Fruit fly (Drosophila melanogaster) whole organism, prepupa: ENCODE results near the gene Kap3.

ENCODE experiments used
- CG10631 ChIP-seq: fragments of 200-800 bp; sonication (Bioruptor generic); optimal IDR thresholded peaks from 2 replicates; lab custom pipeline; 2016; ENCODE audit warnings: missing biosample characterization, missing genetic modification characterization
- CG10669 ChIP-seq: fragments of 200-800 bp; sonication (Bioruptor generic); optimal IDR thresholded peaks from 3 replicates; lab custom pipeline; 2018; ENCODE audit warnings: missing biosample characterization, mild to moderate bottlenecking, missing genetic modification characterization, moderate library complexity
- CG11762 ChIP-seq: fragments of 200-800 bp; sonication (Bioruptor generic); optimal IDR thresholded peaks from 3 replicates; lab custom pipeline; 2016; ENCODE audit warnings: missing biosample characterization, missing genetic modification characterization; ENCODE audit not compliant: insufficient read depth
- CG11902 ChIP-seq: fragments of 200-800 bp; sonication (Bioruptor generic); optimal IDR thresholded peaks from 3 replicates; lab custom pipeline; 2016; ENCODE audit warnings: missing biosample characterization, missing genetic modification characterization
- CG15336 ChIP-seq: fragments of 200-800 bp; sonication (Bioruptor generic); IDR thresholded peaks from 2 replicates; pipeline ENCODE4 v1.3.6; 2022; ENCODE audit warnings: missing biosample characterization, missing genetic modification characterization
- CG16779 ChIP-seq: fragments of 200-800 bp; sonication (Bioruptor generic); optimal IDR thresholded peaks from 3 replicates; lab custom pipeline; 2017; ENCODE audit warnings: missing biosample characterization, mild to moderate bottlenecking, missing genetic modification characterization
- CG3032 ChIP-seq: fragments of 200-800 bp; optimal IDR thresholded peaks from 2 replicates; lab custom pipeline; 2019; ENCODE audit warnings: missing biosample characterization, mild to moderate bottlenecking, missing genetic modification characterization, moderate library complexity
- CG31627 ChIP-seq: fragments of 200-800 bp; sonication (Bioruptor generic); optimal IDR thresholded peaks from 3 replicates; lab custom pipeline; 2016; ENCODE audit warnings: missing biosample characterization, missing genetic modification characterization
- CG32006 ChIP-seq: fragments of 200-800 bp; sonication (Bioruptor generic); optimal IDR thresholded peaks from 3 replicates; lab custom pipeline; 2017; ENCODE audit warnings: missing biosample characterization, mild to moderate bottlenecking, missing genetic modification characterization
- CG3919 ChIP-seq: fragments of 200-800 bp; sonication (Bioruptor generic); optimal IDR thresholded peaks from 3 replicates; lab custom pipeline; 2016; ENCODE audit warnings: missing biosample characterization, missing genetic modification characterization
- CG4318 ChIP-seq: fragments of 200-800 bp; sonication (Bioruptor generic); optimal IDR thresholded peaks from 3 replicates; lab custom pipeline; 2017; ENCODE audit warnings: missing biosample characterization, mild to moderate bottlenecking, missing genetic modification characterization
- CG6276 ChIP-seq: fragments of 200-800 bp; sonication (Bioruptor generic); optimal IDR thresholded peaks from 2 replicates; lab custom pipeline; 2017; ENCODE audit warnings: missing biosample characterization, mild to moderate bottlenecking, missing genetic modification characterization
- CG6792 ChIP-seq: fragments of 200-800 bp; sonication (Bioruptor generic); optimal IDR thresholded peaks from 3 replicates; lab custom pipeline; 2016; ENCODE audit warnings: missing biosample characterization, missing genetic modification characterization
- CG6854 ChIP-seq: fragments of 200-800 bp; sonication (Bioruptor generic); optimal IDR thresholded peaks from 2 replicates; lab custom pipeline; 2017; ENCODE audit warnings: missing biosample characterization, mild to moderate bottlenecking, missing genetic modification characterization
- CG8119 ChIP-seq: fragments of 200-800 bp; sonication (Bioruptor generic); IDR thresholded peaks from 3 replicates; pipeline ENCODE4 v1.3.6; 2022; ENCODE audit warnings: missing biosample characterization, missing genetic modification characterization
- CG8632 ChIP-seq: fragments of 200-800 bp; sonication (Bioruptor generic); optimal IDR thresholded peaks from 3 replicates; lab custom pipeline; 2016; ENCODE audit warnings: missing biosample characterization, missing genetic modification characterization
- CG9139 ChIP-seq: fragments of 200-800 bp; sonication (Bioruptor generic); optimal IDR thresholded peaks from 3 replicates; lab custom pipeline; 2017; ENCODE audit warnings: missing biosample characterization, mild to moderate bottlenecking, missing genetic modification characterization
- Eip75B ChIP-seq: fragments of 200-800 bp; sonication (Bioruptor generic); optimal IDR thresholded peaks from 3 replicates; lab custom pipeline; 2016; ENCODE audit warnings: missing biosample characterization, missing genetic modification characterization
- Eip78C ChIP-seq: fragments of 200-800 bp; sonication (Bioruptor generic); peaks from one replicate; lab custom pipeline; 2016; ENCODE audit warnings: missing biosample characterization, missing genetic modification characterization
- Ets21C ChIP-seq: fragments of 200-800 bp; sonication (Bioruptor generic); optimal IDR thresholded peaks from 3 replicates; lab custom pipeline; 2016; ENCODE audit warnings: missing biosample characterization, missing genetic modification characterization
- Ets96B ChIP-seq: fragments of 200-800 bp; optimal IDR thresholded peaks from 2 replicates; lab custom pipeline; 2019; ENCODE audit warnings: missing biosample characterization, mild to moderate bottlenecking, missing genetic modification characterization, moderate library complexity
- Gug ChIP-seq: fragments of 200-800 bp; sonication (Bioruptor generic); IDR thresholded peaks from 2 replicates; pipeline ENCODE4 v1.3.6; 2022; ENCODE audit warnings: missing biosample characterization, missing genetic modification characterization
- Hr39 ChIP-seq: fragments of 200-800 bp; sonication (Bioruptor generic); optimal IDR thresholded peaks from 2 replicates; lab custom pipeline; 2016; ENCODE audit warnings: missing biosample characterization, missing genetic modification characterization
- Hr4 ChIP-seq: fragments of 200-800 bp; sonication (Bioruptor generic); optimal IDR thresholded peaks from 3 replicates; lab custom pipeline; 2016; ENCODE audit warnings: missing biosample characterization, missing genetic modification characterization
- Lpt ChIP-seq: fragments of 200-800 bp; sonication (Bioruptor generic); optimal IDR thresholded peaks from 3 replicates; lab custom pipeline; 2016; ENCODE audit warnings: missing biosample characterization, missing genetic modification characterization
- Met ChIP-seq: fragments of 200-800 bp; sonication (Bioruptor generic); optimal IDR thresholded peaks from 3 replicates; lab custom pipeline; 2016; ENCODE audit warnings: missing biosample characterization, missing genetic modification characterization
- OdsH ChIP-seq: fragments of 200-800 bp; sonication (Bioruptor generic); optimal IDR thresholded peaks from 3 replicates; lab custom pipeline; 2016; ENCODE audit warnings: missing biosample characterization, missing genetic modification characterization
- Smox ChIP-seq: fragments of 200-800 bp; sonication (Bioruptor generic); optimal IDR thresholded peaks from 3 replicates; lab custom pipeline; 2016; ENCODE audit warnings: missing biosample characterization, missing genetic modification characterization
- Sox14 ChIP-seq: fragments of 200-800 bp; sonication (Bioruptor generic); optimal IDR thresholded peaks from 3 replicates; lab custom pipeline; 2016; ENCODE audit warnings: missing biosample characterization, missing genetic modification characterization
- achi ChIP-seq: fragments of 200-800 bp; sonication (Bioruptor generic); optimal IDR thresholded peaks from 3 replicates; lab custom pipeline; 2016; ENCODE audit warnings: missing biosample characterization, missing genetic modification characterization
- acj6 ChIP-seq: fragments of 200-800 bp; sonication (Bioruptor generic); optimal IDR thresholded peaks from 3 replicates; lab custom pipeline; 2016; ENCODE audit warnings: missing biosample characterization, missing genetic modification characterization
- cyc ChIP-seq: fragments of 200-800 bp; sonication (Bioruptor generic); optimal IDR thresholded peaks from 3 replicates; lab custom pipeline; 2016; ENCODE audit warnings: missing biosample characterization, missing genetic modification characterization
- dac ChIP-seq: fragments of 200-800 bp; sonication (Bioruptor generic); optimal IDR thresholded peaks from 2 replicates; lab custom pipeline; 2017; ENCODE audit warnings: missing biosample characterization, mild to moderate bottlenecking, missing genetic modification characterization
- dsx ChIP-seq: fragments of 200-800 bp; optimal IDR thresholded peaks from 3 replicates; lab custom pipeline; 2019; ENCODE audit warnings: missing biosample characterization, mild to moderate bottlenecking, missing genetic modification characterization, moderate library complexity; ENCODE audit not compliant: poor library complexity, severe bottlenecking
- eg ChIP-seq: fragments of 200-800 bp; sonication (Bioruptor generic); IDR thresholded peaks from 3 replicates; pipeline ENCODE4 v1.3.6; 2022; ENCODE audit warnings: missing biosample characterization, missing genetic modification characterization
- esn ChIP-seq: fragments of 200-800 bp; sonication (Bioruptor generic); optimal IDR thresholded peaks from 2 replicates; lab custom pipeline; 2016; ENCODE audit warnings: missing biosample characterization, mild to moderate bottlenecking, missing genetic modification characterization, moderate library complexity
- fd59A ChIP-seq: fragments of 200-800 bp; sonication (Bioruptor generic); optimal IDR thresholded peaks from 2 replicates; lab custom pipeline; 2017; ENCODE audit warnings: missing biosample characterization, mild to moderate bottlenecking, missing genetic modification characterization, missing genetic modification reagents
- fd85E ChIP-seq: fragments of 200-800 bp; sonication (Bioruptor generic); optimal IDR thresholded peaks from 3 replicates; lab custom pipeline; 2016; ENCODE audit warnings: missing biosample characterization, missing genetic modification characterization
- fkh ChIP-seq: fragments of 200-800 bp; sonication (Bioruptor generic); optimal IDR thresholded peaks from 3 replicates; lab custom pipeline; 2017; ENCODE audit warnings: missing biosample characterization, mild to moderate bottlenecking, missing genetic modification characterization, moderate library complexity
- lz ChIP-seq: fragments of 200-800 bp; sonication (Bioruptor generic); optimal IDR thresholded peaks from 3 replicates; lab custom pipeline; 2016; ENCODE audit warnings: missing biosample characterization, missing genetic modification characterization
- net ChIP-seq: fragments of 200-800 bp; sonication (Bioruptor generic); optimal IDR thresholded peaks from 3 replicates; lab custom pipeline; 2016; ENCODE audit warnings: missing biosample characterization, missing genetic modification characterization
- pdm3 ChIP-seq: fragments of 200-800 bp; sonication (Bioruptor generic); optimal IDR thresholded peaks from 3 replicates; lab custom pipeline; 2016; ENCODE audit warnings: missing biosample characterization, missing genetic modification characterization
- salr ChIP-seq, 2 experiments: fragments of 200-800 bp; sonication (Bioruptor generic); optimal IDR thresholded peaks; 3 replicates each; lab custom pipeline; 2016 to 2018; ENCODE audit warnings: missing biosample characterization in 2 of 2, missing genetic modification characterization in 2 of 2, mild to moderate bottlenecking in 1 of 2
- spab ChIP-seq: fragments of 200-800 bp; sonication (Bioruptor generic); optimal IDR thresholded peaks from 2 replicates; lab custom pipeline; 2017; ENCODE audit warnings: missing biosample characterization, mild to moderate bottlenecking, missing genetic modification characterization, missing genetic modification reagents
- topi ChIP-seq: fragments of 200-800 bp; sonication (Bioruptor generic); optimal IDR thresholded peaks from 3 replicates; lab custom pipeline; 2016; ENCODE audit warnings: missing biosample characterization, missing genetic modification characterization
- vri ChIP-seq: fragments of 200-800 bp; sonication (Bioruptor generic); optimal IDR thresholded peaks from 3 replicates; lab custom pipeline; 2016; ENCODE audit warnings: missing biosample characterization, mild to moderate bottlenecking, missing genetic modification characterization

The Kap3 gene

dm6 chrX:11340719-11341322, 937 bp upstream of the Kap3 start (continued):
- TF ChIP-seq Hr4, result peak; percentile 48
- TF ChIP-seq lz (GFP tag; lab: Kevin White, UChicago), result peak; percentile 17
- TF ChIP-seq CG16779, result no peak
- TF ChIP-seq cyc (GFP tag; lab: Kevin White, UChicago), result no peak
- no peak for TF ChIP-seq fd85E (GFP tag; lab: Kevin White, UChicago)
- TF ChIP-seq pdm3 (GFP tag; lab: Kevin White, UChicago), result no peak
- peak in 1 of 2 experiments; percentile 15 for TF ChIP-seq salr (GFP tag; optimal IDR thresholded peaks at IDR 0.05; lab: Kevin White, UChicago)
- TF ChIP-seq Eip75B (GFP tag; lab: Kevin White, UChicago), result peak; percentile 17
- TF ChIP-seq topi, result peak; percentile 26
- peak; percentile 4 for TF ChIP-seq Met (GFP tag; lab: Kevin White, UChicago)
- no peak for TF ChIP-seq vri (GFP tag; lab: Kevin White, UChicago)
- no peak for TF ChIP-seq CG11762 (GFP tag; lab: Kevin White, UChicago)
- peak; percentile 39 for TF ChIP-seq acj6 (GFP tag; lab: Kevin White, UChicago)
- peak; percentile 63 for TF ChIP-seq Eip78C (GFP tag; lab: Kevin White, UChicago)
- peak; percentile 28 for TF ChIP-seq esn (GFP tag; lab: Kevin White, UChicago)
- TF ChIP-seq Gug, result no peak
- no peak for TF ChIP-seq CG8632 (GFP tag; lab: Kevin White, UChicago)
- TF ChIP-seq net, result no peak
- TF ChIP-seq CG8119 (GFP tag; lab: Robert Waterston, UW), result no peak
- TF ChIP-seq CG4318 (GFP tag; lab: Kevin White, UChicago), result no peak
- no peak for TF ChIP-seq CG9139 (GFP tag; lab: Kevin White, UChicago)
- peak; percentile 34 for TF ChIP-seq Hr39
- peak; percentile 52 for TF ChIP-seq CG3919 (GFP tag; lab: Kevin White, UChicago)
- peak; percentile 17; the same call in 1 of the 2 replicates for TF ChIP-seq CG15336 (GFP tag; lab: Robert Waterston, UW)
- TF ChIP-seq CG10669 (GFP tag; lab: Kevin White, UChicago), result no peak
- peak; percentile 53; the same call in 2 of the 3 replicates for TF ChIP-seq eg
- no peak for TF ChIP-seq spab (GFP tag; lab: Kevin White, UChicago)
- TF ChIP-seq Smox (GFP tag; lab: Kevin White, UChicago), result peak; percentile 33
- no peak for TF ChIP-seq dac (GFP tag; lab: Kevin White, UChicago)
- no peak for TF ChIP-seq CG6854 (GFP tag; lab: Kevin White, UChicago)
- peak; percentile 14 for TF ChIP-seq CG10631 (GFP tag; lab: Kevin White, UChicago)
- no peak for TF ChIP-seq fkh (GFP tag; lab: Kevin White, UChicago)
- TF ChIP-seq CG11902 (GFP tag; lab: Kevin White, UChicago), result no peak
- peak; percentile 14 for TF ChIP-seq Ets96B
- TF ChIP-seq Lpt, result no peak

- TF ChIP-seq Ets21C, result peak; percentile 37
- peak; percentile 7 for TF ChIP-seq topi
- TF ChIP-seq pdm3 (GFP tag; lab: Kevin White, UChicago), result peak; percentile 60
- TF ChIP-seq CG3032 (tag; lab: Kevin White, UChicago), result peak; percentile 28
- peak; percentile 56 for TF ChIP-seq CG31627
- peak; percentile 22 for TF ChIP-seq achi (GFP tag; lab: Kevin White, UChicago)
- peak; percentile 92 for TF ChIP-seq fkh (GFP tag; lab: Kevin White, UChicago)
- no peak for TF ChIP-seq eg
- TF ChIP-seq Hr4, result peak; percentile 1
- TF ChIP-seq lz (GFP tag; lab: Kevin White, UChicago), result peak; percentile 46
- TF ChIP-seq cyc (GFP tag; lab: Kevin White, UChicago), result peak; percentile 31
- no peak for TF ChIP-seq fd59A (GFP tag; lab: Kevin White, UChicago)
- TF ChIP-seq CG6276 (GFP tag; lab: Kevin White, UChicago), result peak; percentile 20
- peak; percentile 53 for TF ChIP-seq CG10631 (GFP tag; lab: Kevin White, UChicago)
- TF ChIP-seq Eip78C (GFP tag; lab: Kevin White, UChicago), result peak; percentile 53
- TF ChIP-seq dsx (GFP tag; lab: Kevin White, UChicago), result no peak
- TF ChIP-seq Eip75B (GFP tag; lab: Kevin White, UChicago), result peak; percentile 5
- peak; percentile 63 for TF ChIP-seq Hr39
- TF ChIP-seq acj6 (GFP tag; lab: Kevin White, UChicago), result peak; percentile 26
- TF ChIP-seq CG11762 (GFP tag; lab: Kevin White, UChicago), result no peak
- peak; percentile 55 for TF ChIP-seq Sox14
- TF ChIP-seq CG32006 (GFP tag; lab: Kevin White, UChicago), result peak; percentile 11
- no peak for TF ChIP-seq CG15336 (GFP tag; lab: Robert Waterston, UW)
- TF ChIP-seq CG6792, result peak; percentile 20
- TF ChIP-seq CG3919 (GFP tag; lab: Kevin White, UChicago), result peak; percentile 14
- TF ChIP-seq OdsH (GFP tag; lab: Kevin White, UChicago), result peak; percentile 45
These were observed 664 bp downstream of the Kap3 start for dm6 chrX:11338973-11339867.
